Worm (Caenorhabditis elegans) whole organism, L1 larva: Measurements from ENCODE around the gene R186.3.
A peak's percentile ranks its signal among the peaks of the same experiment; 100 is the strongest.

Experiments used
- Y116A8C.19 ChIP-seq: sonication (generic microtip); optimal IDR thresholded peaks from 2 replicates; lab custom pipeline; 2016; ENCODE audit warnings: missing compliant biosample characterization, missing genetic modification characterization, borderline replicate concordance
- aly-2 ChIP-seq: fragments of 150-350 bp; optimal IDR thresholded peaks from 2 replicates; lab custom pipeline; 2014; ENCODE audit warnings: missing biosample characterization, missing genetic modification characterization
- ceh-63 ChIP-seq: fragments of 200-800 bp; sonication (Bioruptor generic); optimal IDR thresholded peaks from 2 replicates; lab custom pipeline; 2018; ENCODE audit warnings: mild to moderate bottlenecking, missing genetic modification characterization, missing compliant biosample characterization
- ceh-8 ChIP-seq: fragments of 200-800 bp; sonication (Bioruptor generic); optimal IDR thresholded peaks from 2 replicates; lab custom pipeline; 2018; ENCODE audit warnings: mild to moderate bottlenecking, missing genetic modification characterization, moderate library complexity, missing compliant biosample characterization
- ceh-82 ChIP-seq, 3 experiments: fragments of 150-350 bp in 1 of 3; sonication (generic microtip) in 2 of 3; optimal IDR thresholded peaks; 2 replicates each; lab custom pipeline; 2014 to 2017; ENCODE audit warnings: missing biosample characterization in 3 of 3, missing genetic modification characterization in 3 of 3
- ceh-88 ChIP-seq: fragments of 200-800 bp; sonication (Bioruptor generic); IDR thresholded peaks from 2 replicates; pipeline ENCODE4 v1.3.6; 2022; ENCODE audit warnings: missing genetic modification characterization, missing compliant biosample characterization
- ceh-90 ChIP-seq: sonication (generic microtip); optimal IDR thresholded peaks from 2 replicates; lab custom pipeline; 2016; ENCODE audit warnings: missing genetic modification characterization, missing compliant biosample characterization
- dpl-1 ChIP-seq, 3 experiments: fragments of 150-350 bp in 2 of 3; sonication (generic microtip) in 1 of 3; optimal IDR thresholded peaks; 2 replicates each; lab custom pipeline; 2014 to 2017; ENCODE audit warnings: missing biosample characterization in 3 of 3, missing genetic modification characterization in 3 of 3, missing genetic modification reagents in 3 of 3
- efl-1 ChIP-seq, 4 experiments: fragments of 150-350 bp; optimal IDR thresholded peaks in 3 of 4; peaks in 1 of 4; 1 replicate in 1 of 4; 2 replicates in 3 of 4; lab custom pipeline; 2014; ENCODE audit warnings: missing biosample characterization in 2 of 4, missing genetic modification characterization in 2 of 4, missing genetic modification reagents in 2 of 4
- egl-13 ChIP-seq: sonication (generic microtip); optimal IDR thresholded peaks from 2 replicates; lab custom pipeline; 2016; ENCODE audit warnings: missing genotype, missing genetic modification reagents, missing genetic modification characterization, missing compliant biosample characterization
- elt-2 ChIP-seq: sonication (generic microtip); optimal IDR thresholded peaks from 2 replicates; lab custom pipeline; 2016; ENCODE audit warnings: missing genetic modification characterization, mild to moderate bottlenecking, inconsistent platforms, missing compliant biosample characterization, missing genetic modification reagents
- ets-5 ChIP-seq: fragments of 200-800 bp; sonication (Bioruptor generic); IDR thresholded peaks from 2 replicates; pipeline ENCODE4 v1.3.6; 2022; ENCODE audit warnings: missing genetic modification characterization, missing compliant biosample characterization
- fkh-8 ChIP-seq: sonication (generic microtip); optimal IDR thresholded peaks from 2 replicates; lab custom pipeline; 2016; ENCODE audit warnings: mild to moderate bottlenecking, missing genetic modification characterization, missing compliant biosample characterization
- hlh-4 ChIP-seq: sonication (generic microtip); optimal IDR thresholded peaks from 2 replicates; lab custom pipeline; 2016; ENCODE audit warnings: mild to moderate bottlenecking, missing genetic modification characterization, missing compliant biosample characterization
- irx-1 ChIP-seq: sonication (generic microtip); optimal IDR thresholded peaks from 2 replicates; lab custom pipeline; 2016; ENCODE audit warnings: missing genetic modification characterization, missing compliant biosample characterization
- isw-1 ChIP-seq: fragments of 200-800 bp; sonication (Bioruptor generic); IDR thresholded peaks from 2 replicates; pipeline ENCODE4 v1.3.6; 2022; ENCODE audit warnings: missing genetic modification characterization, missing compliant biosample characterization
- lin-13 ChIP-seq: fragments of 150-350 bp; optimal IDR thresholded peaks from 2 replicates; lab custom pipeline; 2014; ENCODE audit warnings: missing biosample characterization, missing genetic modification reagents, missing genetic modification characterization
- lin-35 ChIP-seq, 2 experiments: fragments of 150-350 bp; optimal IDR thresholded peaks; 2 replicates each; lab custom pipeline; 2014; ENCODE audit warnings: missing biosample characterization in 2 of 2, missing genetic modification characterization in 2 of 2, missing genetic modification reagents in 2 of 2
- lin-39 ChIP-seq: fragments of 150-350 bp; optimal IDR thresholded peaks from 2 replicates; lab custom pipeline; 2014; ENCODE audit warnings: missing biosample characterization, missing genetic modification reagents, missing genetic modification characterization
- lir-3 ChIP-seq: sonication (generic microtip); optimal IDR thresholded peaks from 2 replicates; lab custom pipeline; 2016; ENCODE audit warnings: mild to moderate bottlenecking, missing genetic modification characterization, moderate library complexity, missing compliant biosample characterization; ENCODE audit not compliant: poor library complexity
- mef-2 ChIP-seq: fragments of 150-350 bp; optimal IDR thresholded peaks from 2 replicates; lab custom pipeline; 2014; ENCODE audit warnings: missing biosample characterization, missing genetic modification characterization
- nhr-19 ChIP-seq: fragments of 200-800 bp; sonication (Bioruptor generic); conservative IDR thresholded peaks from 2 replicates; pipeline ENCODE4 v1.3.6; 2022; ENCODE audit warnings: missing genetic modification characterization, missing compliant biosample characterization
- nhr-28 ChIP-seq: fragments of 150-350 bp; optimal IDR thresholded peaks from 2 replicates; lab custom pipeline; 2014; ENCODE audit warnings: missing biosample characterization, missing genetic modification characterization
- nhr-47 ChIP-seq: sonication (generic microtip); optimal IDR thresholded peaks from 2 replicates; lab custom pipeline; 2016; ENCODE audit warnings: mild to moderate bottlenecking, missing genetic modification characterization, moderate library complexity, missing compliant biosample characterization
- nhr-84 ChIP-seq: sonication (generic microtip); optimal IDR thresholded peaks from 2 replicates; lab custom pipeline; 2017; ENCODE audit warnings: missing biosample characterization, missing genetic modification characterization
- nhr-85 ChIP-seq: sonication (generic microtip); peaks from one replicate; lab custom pipeline; 2016; ENCODE audit warnings: missing genetic modification characterization, inconsistent platforms, missing compliant biosample characterization
- pag-3 ChIP-seq: sonication (generic microtip); optimal IDR thresholded peaks from 2 replicates; lab custom pipeline; 2017; ENCODE audit warnings: missing genetic modification characterization, mild to moderate bottlenecking, missing compliant biosample characterization, antibody characterized with exemption, borderline replicate concordance; ENCODE audit not compliant: insufficient read depth
- pax-3 ChIP-seq: fragments of 200-800 bp; sonication (Bioruptor generic); optimal IDR thresholded peaks from 2 replicates; lab custom pipeline; 2018; ENCODE audit warnings: mild to moderate bottlenecking, missing genetic modification characterization, moderate library complexity, missing compliant biosample characterization
- pqm-1 ChIP-seq: sonication (generic microtip); optimal IDR thresholded peaks from 3 replicates; lab custom pipeline; 2017; ENCODE audit warnings: missing biosample characterization, missing genetic modification characterization
- sox-4 ChIP-seq: sonication (generic microtip); optimal IDR thresholded peaks from 2 replicates; lab custom pipeline; 2016; ENCODE audit warnings: missing genetic modification characterization, missing compliant biosample characterization
- sptf-1 ChIP-seq: fragments of 150-350 bp; optimal IDR thresholded peaks from 2 replicates; lab custom pipeline; 2014; ENCODE audit warnings: missing biosample characterization, missing genetic modification characterization
- swsn-7 ChIP-seq: sonication (generic microtip); optimal IDR thresholded peaks from 2 replicates; lab custom pipeline; 2016; ENCODE audit warnings: missing genetic modification characterization, missing compliant biosample characterization
- tlp-1 ChIP-seq: fragments of 150-350 bp; optimal IDR thresholded peaks from 2 replicates; lab custom pipeline; 2014; ENCODE audit warnings: missing biosample characterization, missing genetic modification characterization
- unc-30 ChIP-seq: sonication (generic microtip); optimal IDR thresholded peaks from 2 replicates; lab custom pipeline; 2017; ENCODE audit warnings: missing biosample characterization, missing genetic modification characterization
- vab-15 ChIP-seq: sonication (generic microtip); optimal IDR thresholded peaks from 2 replicates; lab custom pipeline; 2017; ENCODE audit warnings: missing genotype, mild to moderate bottlenecking, missing genetic modification characterization, missing compliant biosample characterization
- xbp-1 ChIP-seq: sonication (generic microtip); optimal IDR thresholded peaks from 2 replicates; lab custom pipeline; 2016; ENCODE audit warnings: missing genetic modification characterization, missing compliant biosample characterization
- ztf-4 ChIP-seq: fragments of 150-350 bp; optimal IDR thresholded peaks from 2 replicates; lab custom pipeline; 2014; ENCODE audit warnings: missing biosample characterization, missing genetic modification characterization

R186.3 gene

ce11 chrV:12950812-12951528 is 16.0 kb downstream of the R186.3 start, which contains the start of the genes T16G1.9 and T16G1.18 (continued):
- TF ChIP-seq pag-3 (tag; lab: Kevin White, UChicago) (no peak), irx-1 (tag; lab: Kevin White, UChicago) (no peak), ceh-63 (GFP tag; lab: Kevin White, UChicago) (no peak), isw-1 (GFP tag; lab: Robert Waterston, UW) (no peak), swsn-7 (tag; lab: Kevin White, UChicago) (peak; percentile 19), lin-39 (tag; lab: Kevin White, UChicago) (no peak), ztf-4 (tag; lab: Kevin White, UChicago) (no peak), nhr-19 (GFP tag; lab: Robert Waterston, UW) (peak; percentile 27; the same call in 1 of the 2 replicates), lin-13 (GFP tag; lab: Kevin White, UChicago) (peak; percentile 22), nhr-28 (tag; lab: Kevin White, UChicago) (no peak)
- TF ChIP-seq, all 84 proteins: peak for 22

- TF ChIP-seq ceh-82 (tag; optimal IDR thresholded peaks at IDR 0.05; lab: Kevin White, UChicago) (no peak), lin-35 (GFP tag; optimal IDR thresholded peaks at IDR 0.05; lab: Kevin White, UChicago) (no peak), elt-2 (no peak), ceh-63 (GFP tag; lab: Kevin White, UChicago) (no peak), dpl-1 (GFP tag; optimal IDR thresholded peaks at IDR 0.05; lab: Kevin White, UChicago) (no peak), vab-15 (no peak), tlp-1 (tag; lab: Kevin White, UChicago) (no peak)
Measured at ce11 chrV:12949607-12950006, 17.4 kb downstream of the R186.3 start, which contains the start of gene T16G1.13. TSS of gene T16G1.13 (plus strand) at chrV:12949907.

- TF ChIP-seq mef-2 (tag; lab: Kevin White, UChicago) (no peak), nhr-85 (tag; lab: Kevin White, UChicago) (peak; percentile 62)
Measured at ce11 chrV:12944775-12945174, 22.2 kb downstream of the R186.3 start, which contains the start of gene grl-2. TSS of gene grl-2 (plus strand) at chrV:12945075.

ce11 chrV:12944229-12944628 is 22.8 kb downstream of the R186.3 start, which contains the start of gene T16G1.3:
TSS of gene T16G1.3 (minus strand) at chrV:12944329.
- no peak for TF ChIP-seq fkh-8 (tag; lab: Kevin White, UChicago)
- TF ChIP-seq nhr-47 (tag; lab: Kevin White, UChicago) = no peak
- no peak for TF ChIP-seq xbp-1
- no peak for TF ChIP-seq nhr-19 (GFP tag; lab: Robert Waterston, UW)
- no peak for TF ChIP-seq ceh-88 (GFP tag; lab: Robert Waterston, UW)
- no peak for TF ChIP-seq ceh-8 (GFP tag; lab: Kevin White, UChicago)
- TF ChIP-seq isw-1 (GFP tag; lab: Robert Waterston, UW) = no peak
- no peak for TF ChIP-seq pqm-1 (tag; lab: Kevin White, UChicago)
- no peak for TF ChIP-seq lir-3 (tag; lab: Kevin White, UChicago)
- TF ChIP-seq ceh-90 (tag; lab: Kevin White, UChicago) = no peak
- TF ChIP-seq nhr-84 (tag; lab: Kevin White, UChicago) = no peak
- TF ChIP-seq sox-4 (tag; lab: Kevin White, UChicago) = no peak
- no peak for TF ChIP-seq aly-2
- TF ChIP-seq efl-1 (optimal IDR thresholded peaks at IDR 0.05; lab: Kevin White, UChicago) = no peak
- TF ChIP-seq efl-1 (GFP tag; optimal IDR thresholded peaks at IDR 0.05 in 1 of 2; lab: Kevin White, UChicago) = no peak

ce11 chrV:12943399-12943798 is 23.6 kb downstream of the R186.3 start:
- TF ChIP-seq unc-30 (tag; lab: Kevin White, UChicago) (no peak), lin-13 (GFP tag; lab: Kevin White, UChicago) (no peak), pqm-1 (tag; lab: Kevin White, UChicago) (no peak), dpl-1 (GFP tag; optimal IDR thresholded peaks at IDR 0.05; lab: Kevin White, UChicago) (no peak), ceh-90 (tag; lab: Kevin White, UChicago) (no peak), sptf-1 (no peak), Y116A8C.19 (tag; lab: Kevin White, UChicago) (no peak), ets-5 (no peak), egl-13 (tag; lab: Kevin White, UChicago) (no peak), hlh-4 (tag; lab: Kevin White, UChicago) (no peak), pax-3 (tag; lab: Kevin White, UChicago) (no peak)
